Worm (Caenorhabditis elegans): ENCODE results near the gene Y53F4B.9.

The Y53F4B.9 gene

ce11 chrII:15010366-15011235, at the start of gene Y53F4B.9, which contains the start of gene Y53F4B.11 (continued):
- TF ChIP-seq D2030.7 (GFP tag; IDR thresholded peaks at IDR 0.05): peak; percentile 99
- peak; percentile 98 for TF ChIP-seq mcd-1 (GFP tag; IDR thresholded peaks at IDR 0.05)
- no peak for TF ChIP-seq akir-1 (GFP tag; optimal IDR thresholded peaks at IDR 0.05)
- TF ChIP-seq nhr-179 (tag; optimal IDR thresholded peaks at IDR 0.05): no peak
- peak; percentile 66 for TF ChIP-seq snpc-1.1 (tag; optimal IDR thresholded peaks at IDR 0.05; ENCODE audit: insufficient read depth)
- peak; percentile 94 for TF ChIP-seq xnd-1 (tag; optimal IDR thresholded peaks at IDR 0.05)
- TF ChIP-seq ama-1 (optimal IDR thresholded peaks at IDR 0.05): no peak
- no peak for TF ChIP-seq ama-1 (GFP tag; optimal IDR thresholded peaks at IDR 0.05)
- TF ChIP-seq ceh-40 (GFP tag; IDR thresholded peaks at IDR 0.05): no peak
- no peak for TF ChIP-seq gei-17 (GFP tag; optimal IDR thresholded peaks at IDR 0.05)
- no peak for TF ChIP-seq sdz-38 (tag; optimal IDR thresholded peaks at IDR 0.05)
- no peak for TF ChIP-seq ztf-26 (tag; optimal IDR thresholded peaks at IDR 0.05)
- TF ChIP-seq ceh-58 (GFP tag; IDR thresholded peaks at IDR 0.05): no peak
- TF ChIP-seq rec-8 (tag; optimal IDR thresholded peaks at IDR 0.05): no peak
- TF ChIP-seq fkh-3 (tag; optimal IDR thresholded peaks at IDR 0.05): no peak
- peak; percentile 66; the same call in 1 of the 2 replicates for TF ChIP-seq zfh-2 (GFP tag; conservative IDR thresholded peaks at IDR 0.05)
- TF ChIP-seq ccch-3 (GFP tag; optimal IDR thresholded peaks at IDR 0.05): no peak
- no peak for TF ChIP-seq let-526 (GFP tag; IDR thresholded peaks at IDR 0.05)
- no peak for TF ChIP-seq ztf-22 (GFP tag; optimal IDR thresholded peaks at IDR 0.05)
- peak; percentile 75; the same call in 1 of the 2 replicates for TF ChIP-seq ztf-28 (GFP tag; IDR thresholded peaks at IDR 0.05)
- TF ChIP-seq lsl-1 (GFP tag; optimal IDR thresholded peaks at IDR 0.05): peak; percentile 85
- peak; percentile 67 for TF ChIP-seq ceh-27 (GFP tag; optimal IDR thresholded peaks at IDR 0.05)
- TF ChIP-seq ztf-3 (GFP tag; optimal IDR thresholded peaks at IDR 0.05): no peak
- no peak for TF ChIP-seq die-1 (tag; optimal IDR thresholded peaks at IDR 0.05)
- TF ChIP-seq madf-10 (tag; optimal IDR thresholded peaks at IDR 0.05): no peak
- TF ChIP-seq hmg-20 (GFP tag; IDR thresholded peaks at IDR 0.05): 0 out of 2 replicates have a peak, but pooled peaks have one; percentile 13
- TF ChIP-seq let-607 (tag; optimal IDR thresholded peaks at IDR 0.05): no peak
- 0 out of 2 replicates have a peak, but pooled peaks have one; percentile 10 for TF ChIP-seq lin-26 (GFP tag; IDR thresholded peaks at IDR 0.05)
- no peak for TF ChIP-seq sea-2 (GFP tag; IDR thresholded peaks at IDR 0.05)
- TF ChIP-seq F49E8.2 (tag; optimal IDR thresholded peaks at IDR 0.05; ENCODE audit: insufficient read depth): peak; percentile 88
- TF ChIP-seq mxl-1 (tag; optimal IDR thresholded peaks at IDR 0.05): no peak
- TF ChIP-seq rpc-1 (optimal IDR thresholded peaks at IDR 0.05): no peak
- no peak for TF ChIP-seq rpc-1 (tag; optimal IDR thresholded peaks at IDR 0.05)
- no peak for TF ChIP-seq egl-44 (GFP tag; IDR thresholded peaks at IDR 0.05)
- no peak for TF ChIP-seq nfya-2 (GFP tag; IDR thresholded peaks at IDR 0.05)
- TF ChIP-seq tbx-9 (tag; optimal IDR thresholded peaks at IDR 0.05; ENCODE audit: borderline replicate concordance): no peak
- no peak for TF ChIP-seq nhr-80 (tag; optimal IDR thresholded peaks at IDR 0.05)
- no peak for TF ChIP-seq ceh-79 (tag; optimal IDR thresholded peaks at IDR 0.05)
- peak; percentile 94 for TF ChIP-seq madf-3 (GFP tag; IDR thresholded peaks at IDR 0.05)
- TF ChIP-seq ztf-6 (GFP tag; IDR thresholded peaks at IDR 0.05): no peak
- 0 out of 2 replicates have a peak, but pooled peaks have one; percentile 13 for TF ChIP-seq Y79H2A.3 (GFP tag; conservative IDR thresholded peaks at IDR 0.05)
- TF ChIP-seq C17E4.6 (GFP tag; IDR thresholded peaks at IDR 0.05): peak; percentile 73; the same call in 1 of the 2 replicates
- TF ChIP-seq Y95B8A.8 (GFP tag; IDR thresholded peaks at IDR 0.05): peak; percentile 94
- TF ChIP-seq him-1 (tag; optimal IDR thresholded peaks at IDR 0.05): peak; percentile 55
- TF ChIP-seq attf-6 (GFP tag; IDR thresholded peaks at IDR 0.05): peak; percentile 81
- TF ChIP-seq lsy-27 (tag; optimal IDR thresholded peaks at IDR 0.05; ENCODE audit: borderline replicate concordance, insufficient read depth): no peak
- no peak for TF ChIP-seq sptf-2 (GFP tag; optimal IDR thresholded peaks at IDR 0.05)
